Fruit fly (Drosophila melanogaster) whole organism, embryonic: ENCODE data around the gene CG5509.
A peak's percentile ranks its signal among the peaks of the same experiment; 100 is the strongest.

Experiments
- Adf1 ChIP-seq: fragments of 200-800 bp; sonication (Bioruptor generic); IDR thresholded peaks from 2 replicates; pipeline ENCODE4 v1.3.6; 2022; ENCODE audit warnings: missing biosample characterization, missing genetic modification characterization
- BEAF-32 ChIP-seq: fragments of 200-800 bp; sonication (Bioruptor generic); optimal IDR thresholded peaks from 3 replicates; lab custom pipeline; 2017; ENCODE audit warnings: missing biosample characterization, missing genetic modification characterization, mild to moderate bottlenecking, moderate library complexity, missing genetic modification reagents
- Bgb ChIP-seq: fragments of 200-800 bp; sonication (Bioruptor generic); IDR thresholded peaks from 2 replicates; pipeline ENCODE4 v1.3.6; 2022; ENCODE audit warnings: missing biosample characterization, missing genetic modification characterization; ENCODE audit not compliant: partially characterized antibody
- CG10267 ChIP-seq: fragments of 200-800 bp; sonication (Bioruptor generic); optimal IDR thresholded peaks from 2 replicates; lab custom pipeline; 2018; ENCODE audit warnings: missing biosample characterization, mild to moderate bottlenecking, missing genetic modification characterization, moderate library complexity
- CG10543 ChIP-seq: fragments of 200-800 bp; sonication (Bioruptor generic); optimal IDR thresholded peaks from 3 replicates; lab custom pipeline; 2017; ENCODE audit warnings: missing biosample characterization, mild to moderate bottlenecking, missing genetic modification characterization, moderate library complexity
- CG12659 ChIP-seq: fragments of 200-800 bp; sonication (Bioruptor generic); optimal IDR thresholded peaks from 3 replicates; lab custom pipeline; 2017; ENCODE audit warnings: mild to moderate bottlenecking, missing biosample characterization, missing genetic modification reagents, missing genetic modification characterization
- CG13624 ChIP-seq: fragments of 200-800 bp; sonication (Bioruptor generic); optimal IDR thresholded peaks from 2 replicates; lab custom pipeline; 2016; ENCODE audit warnings: missing biosample characterization, missing genetic modification characterization
- CG14710 ChIP-seq: fragments of 200-800 bp; sonication (Bioruptor generic); optimal IDR thresholded peaks from 3 replicates; lab custom pipeline; 2019; ENCODE audit warnings: missing biosample characterization, mild to moderate bottlenecking, missing genetic modification characterization, moderate library complexity
- CG17802 ChIP-seq: fragments of 200-800 bp; sonication (Bioruptor generic); optimal IDR thresholded peaks from 2 replicates; lab custom pipeline; 2018; ENCODE audit warnings: missing biosample characterization, mild to moderate bottlenecking, missing genetic modification characterization, moderate library complexity
- CG2120 ChIP-seq: fragments of 200-800 bp; sonication (Bioruptor generic); optimal IDR thresholded peaks from 3 replicates; lab custom pipeline; 2016; ENCODE audit warnings: missing biosample characterization, missing genetic modification characterization
- CG2129 ChIP-seq: fragments of 200-800 bp; sonication (Bioruptor generic); IDR thresholded peaks from 2 replicates; pipeline ENCODE4 v1.3.6; 2022; ENCODE audit warnings: missing biosample characterization, missing genetic modification characterization; ENCODE audit not compliant: partially characterized antibody
- CG2712 ChIP-seq: fragments of 200-800 bp; optimal IDR thresholded peaks from 3 replicates; lab custom pipeline; 2019; ENCODE audit warnings: missing biosample characterization, mild to moderate bottlenecking, missing genetic modification characterization, moderate library complexity
- CG34224 ChIP-seq: fragments of 200-800 bp; sonication (Bioruptor generic); IDR thresholded peaks from 3 replicates; pipeline ENCODE4 v1.3.6; 2022; ENCODE audit warnings: missing biosample characterization, missing genetic modification characterization; ENCODE audit not compliant: partially characterized antibody
- CG34376 ChIP-seq: fragments of 200-800 bp; sonication (Bioruptor generic); optimal IDR thresholded peaks from 2 replicates; lab custom pipeline; 2018; ENCODE audit warnings: missing biosample characterization, mild to moderate bottlenecking, missing genetic modification characterization
- CG6765 ChIP-seq: fragments of 200-800 bp; sonication (Bioruptor generic); optimal IDR thresholded peaks from 3 replicates; lab custom pipeline; 2017; ENCODE audit warnings: missing biosample characterization, mild to moderate bottlenecking, missing genetic modification characterization
- CG7556 ChIP-seq: fragments of 200-800 bp; sonication (Bioruptor generic); optimal IDR thresholded peaks from 2 replicates; lab custom pipeline; 2017; ENCODE audit warnings: missing biosample characterization, mild to moderate bottlenecking, missing genetic modification characterization
- CG7987 ChIP-seq: fragments of 200-800 bp; sonication (Bioruptor generic); optimal IDR thresholded peaks from 2 replicates; lab custom pipeline; 2018; ENCODE audit warnings: missing biosample characterization, mild to moderate bottlenecking, missing genetic modification characterization, moderate library complexity
- CG8290 ChIP-seq, 3 experiments: fragments of 200-800 bp; sonication (Bioruptor generic); optimal IDR thresholded peaks; 2 replicates each; lab custom pipeline; 2016 to 2019; ENCODE audit warnings: missing biosample characterization in 3 of 3, missing genetic modification characterization in 3 of 3, mild to moderate bottlenecking in 2 of 3, moderate library complexity in 1 of 3
- CTCF ChIP-seq: fragments of 200-800 bp; sonication (Bioruptor generic); optimal IDR thresholded peaks from 2 replicates; lab custom pipeline; 2017; ENCODE audit warnings: missing biosample characterization, mild to moderate bottlenecking, missing genetic modification characterization, moderate library complexity
- Doc3 ChIP-seq: fragments of 200-800 bp; sonication (Bioruptor generic); IDR thresholded peaks from 3 replicates; pipeline ENCODE4 v1.3.6; 2022; ENCODE audit warnings: missing biosample characterization, missing genetic modification characterization; ENCODE audit not compliant: partially characterized antibody
- Dref ChIP-seq: fragments of 200-800 bp; sonication (Bioruptor generic); IDR thresholded peaks from 2 replicates; pipeline ENCODE4 v1.3.6; 2022; ENCODE audit warnings: missing biosample characterization, missing genetic modification characterization
- Ets97D ChIP-seq: fragments of 200-800 bp; sonication (Bioruptor generic); optimal IDR thresholded peaks from 3 replicates; lab custom pipeline; 2016; ENCODE audit warnings: missing biosample characterization, missing genetic modification characterization
- HmgZ ChIP-seq: fragments of 200-800 bp; sonication (Bioruptor generic); optimal IDR thresholded peaks from 2 replicates; lab custom pipeline; 2018; ENCODE audit warnings: missing biosample characterization, mild to moderate bottlenecking, missing genetic modification characterization
- Kr ChIP-seq: fragments of 200-800 bp; sonication (Bioruptor generic); optimal IDR thresholded peaks from 2 replicates; lab custom pipeline; 2017; ENCODE audit warnings: missing biosample characterization, mild to moderate bottlenecking, missing genetic modification characterization
- MBD-R2 ChIP-seq: fragments of 200-800 bp; sonication (Bioruptor generic); IDR thresholded peaks from 2 replicates; pipeline ENCODE4 v1.3.6; 2022; ENCODE audit warnings: missing biosample characterization, missing genetic modification characterization
- NC2α ChIP-seq: fragments of 200-800 bp; sonication (Bioruptor generic); optimal IDR thresholded peaks from 2 replicates; lab custom pipeline; 2016; ENCODE audit warnings: missing biosample characterization, missing genetic modification characterization
- PHDP ChIP-seq: fragments of 200-800 bp; sonication (Bioruptor generic); optimal IDR thresholded peaks from 3 replicates; lab custom pipeline; 2018; ENCODE audit warnings: missing biosample characterization, mild to moderate bottlenecking, missing genetic modification characterization, moderate library complexity
- Pdp1 ChIP-seq, 2 experiments: fragments of 200-800 bp; sonication (Bioruptor generic); optimal IDR thresholded peaks; 3 replicates each; lab custom pipeline; 2016; ENCODE audit warnings: missing biosample characterization in 2 of 2, missing genetic modification characterization in 2 of 2, mild to moderate bottlenecking in 1 of 2, moderate library complexity in 1 of 2
- Scr ChIP-seq: fragments of 200-800 bp; sonication (Bioruptor generic); IDR thresholded peaks from 2 replicates; pipeline ENCODE4 v1.3.6; 2022; ENCODE audit warnings: missing biosample characterization, missing genetic modification characterization; ENCODE audit not compliant: partially characterized antibody
- Spps ChIP-seq: fragments of 200-800 bp; sonication (Bioruptor generic); optimal IDR thresholded peaks from 2 replicates; lab custom pipeline; 2018; ENCODE audit warnings: missing biosample characterization, mild to moderate bottlenecking, missing genetic modification characterization
- Sry-β ChIP-seq: fragments of 200-800 bp; sonication (Bioruptor generic); optimal IDR thresholded peaks from 2 replicates; lab custom pipeline; 2018; ENCODE audit warnings: missing biosample characterization, mild to moderate bottlenecking, missing genetic modification characterization, moderate library complexity
- Sry-δ ChIP-seq: fragments of 200-800 bp; sonication (Bioruptor generic); optimal IDR thresholded peaks from 2 replicates; lab custom pipeline; 2016; ENCODE audit warnings: missing biosample characterization, missing genetic modification characterization
- exex ChIP-seq: fragments of 200-800 bp; sonication (Bioruptor generic); optimal IDR thresholded peaks from 4 replicates; lab custom pipeline; 2018; ENCODE audit warnings: missing biosample characterization, mild to moderate bottlenecking, missing genetic modification characterization, moderate library complexity
- gfzf ChIP-seq: fragments of 200-800 bp; sonication (Bioruptor generic); optimal IDR thresholded peaks from 2 replicates; lab custom pipeline; 2016; ENCODE audit warnings: missing biosample characterization, mild to moderate bottlenecking, missing genetic modification characterization, moderate library complexity
- gro ChIP-seq: fragments of 200-800 bp; sonication (Bioruptor generic); optimal IDR thresholded peaks from 2 replicates; lab custom pipeline; 2016; ENCODE audit warnings: missing biosample characterization, missing genetic modification characterization
- hkb ChIP-seq, 2 experiments: fragments of 200-800 bp in 1 of 2; fragments of >200 bp in 1 of 2; sonication (Bioruptor generic) in 1 of 2; IDR thresholded peaks in 1 of 2; optimal IDR thresholded peaks in 1 of 2; 2 replicates each; pipeline versions ENCODE4 v1.3.6 to Lab custom; 2017 to 2022; ENCODE audit warnings: missing biosample characterization in 1 of 2, missing genetic modification characterization in 1 of 2
- insv ChIP-seq, 2 experiments: fragments of 200-800 bp; sonication (Bioruptor generic); optimal IDR thresholded peaks; 3 replicates each; lab custom pipeline; 2016 to 2018; ENCODE audit warnings: missing biosample characterization in 2 of 2, missing genetic modification characterization in 2 of 2
- inv ChIP-seq: fragments of 200-800 bp; sonication (Bioruptor generic); IDR thresholded peaks from 2 replicates; pipeline ENCODE4 v1.3.6; 2022; ENCODE audit warnings: missing biosample characterization, missing genetic modification characterization; ENCODE audit not compliant: partially characterized antibody
- knrl ChIP-seq: fragments of 200-800 bp; sonication (Bioruptor generic); IDR thresholded peaks from 3 replicates; pipeline ENCODE4 v1.3.6; 2022; ENCODE audit warnings: missing biosample characterization, missing genetic modification characterization; ENCODE audit not compliant: partially characterized antibody
- lbe ChIP-seq: fragments of 200-800 bp; sonication (Bioruptor generic); optimal IDR thresholded peaks from 2 replicates; lab custom pipeline; 2016; ENCODE audit warnings: missing biosample characterization, mild to moderate bottlenecking, missing genetic modification characterization
- nmo ChIP-seq: fragments of 200-800 bp; sonication (Bioruptor generic); optimal IDR thresholded peaks from 2 replicates; lab custom pipeline; 2018; ENCODE audit warnings: missing biosample characterization, mild to moderate bottlenecking, missing genetic modification characterization, moderate library complexity
- phol ChIP-seq: fragments of 200-800 bp; sonication (Bioruptor generic); optimal IDR thresholded peaks from 3 replicates; lab custom pipeline; 2018; ENCODE audit warnings: missing biosample characterization, mild to moderate bottlenecking, missing genetic modification characterization, moderate library complexity
- pnt ChIP-seq: fragments of 200-800 bp; sonication (Bioruptor generic); optimal IDR thresholded peaks from 3 replicates; lab custom pipeline; 2016; ENCODE audit warnings: missing biosample characterization, missing genetic modification characterization
- pzg ChIP-seq: fragments of 200-800 bp; sonication (Bioruptor generic); optimal IDR thresholded peaks from 3 replicates; lab custom pipeline; 2018; ENCODE audit warnings: missing biosample characterization, mild to moderate bottlenecking, missing genetic modification characterization, moderate library complexity
- unc-4 ChIP-seq: fragments of 200-800 bp; sonication (Bioruptor generic); IDR thresholded peaks from 2 replicates; pipeline ENCODE4 v1.3.6; 2022; ENCODE audit warnings: missing biosample characterization, missing genetic modification characterization; ENCODE audit not compliant: partially characterized antibody
- vnd ChIP-seq: fragments of 200-800 bp; sonication (Bioruptor generic); IDR thresholded peaks from 3 replicates; pipeline ENCODE4 v1.3.6; 2022; ENCODE audit warnings: missing biosample characterization, missing genetic modification characterization; ENCODE audit not compliant: partially characterized antibody

CG5509 gene

dm6 chr3R:12439401-12440143 is 12.7 kb upstream of the CG5509 start, which contains the start of gene Desat1 (continued):
- peak; percentile 34 for TF ChIP-seq gfzf (GFP tag; lab: Kevin White, UChicago)
- TF ChIP-seq Dref (GFP tag; lab: Robert Waterston, UW) = peak; percentile 84
- peak; percentile 50 for TF ChIP-seq lbe (GFP tag; lab: Kevin White, UChicago)
- TF ChIP-seq PHDP (tag; lab: Kevin White, UChicago) = no peak
- TF ChIP-seq insv (GFP tag; optimal IDR thresholded peaks at IDR 0.05; lab: Kevin White, UChicago) = peak; percentile 86 to 97
- TF ChIP-seq pzg = peak; percentile 63
- peak; percentile 51 for TF ChIP-seq CG2120
- TF ChIP-seq gro (GFP tag; lab: Kevin White, UChicago) = peak; percentile 6
- peak; percentile 31 for TF ChIP-seq CG10543 (GFP tag; lab: Kevin White, UChicago)
- TF ChIP-seq CG13624 (GFP tag; lab: Kevin White, UChicago) = peak; percentile 29
- TF ChIP-seq CG7556 (GFP tag; lab: Kevin White, UChicago) = no peak
- peak; percentile 26 for TF ChIP-seq CG8290 (GFP tag; optimal IDR thresholded peaks at IDR 0.05; lab: Kevin White, UChicago)
- TF ChIP-seq CG8290 (tag; optimal IDR thresholded peaks at IDR 0.05; lab: Kevin White, UChicago) = peak in 1 of 2 experiments; percentile 18
- TF ChIP-seq nmo = peak; percentile 22
- peak; percentile 38 for TF ChIP-seq CG2712 (tag; lab: Kevin White, UChicago)
- TF ChIP-seq Pdp1 (GFP tag; optimal IDR thresholded peaks at IDR 0.05; lab: Kevin White, UChicago) = peak in 1 of 2 experiments; percentile 60
- no peak for TF ChIP-seq NC2α (GFP tag; lab: Kevin White, UChicago)
- peak; percentile 50 for TF ChIP-seq CG10267 (tag; lab: Kevin White, UChicago)
- TF ChIP-seq CG34224 (GFP tag; lab: Robert Waterston, UW) = peak; percentile 94
- TF ChIP-seq Spps (tag; lab: Kevin White, UChicago) = no peak
- TF ChIP-seq MBD-R2 = peak; percentile 54
- TF ChIP-seq CG7987 (GFP tag; lab: Kevin White, UChicago) = peak; percentile 80
- peak; percentile 14 for TF ChIP-seq CTCF (GFP tag; lab: Kevin White, UChicago)
- TF ChIP-seq unc-4 (GFP tag; lab: Robert Waterston, UW) = peak; percentile 93
- TF ChIP-seq phol (tag; lab: Kevin White, UChicago) = peak; percentile 9
- peak; percentile 90 for TF ChIP-seq Doc3
- no peak for TF ChIP-seq pnt
- TF ChIP-seq BEAF-32 = peak; percentile 88
- TF ChIP-seq exex (tag; lab: Kevin White, UChicago) = peak; percentile 82
- TF ChIP-seq CG34376 (GFP tag; lab: Kevin White, UChicago) = peak; percentile 74
- TF ChIP-seq vnd (GFP tag; lab: Robert Waterston, UW) = peak; percentile 90
- peak; percentile 82 for TF ChIP-seq inv
- peak; percentile 23 for TF ChIP-seq CG12659 (GFP tag; lab: Kevin White, UChicago)
- peak; percentile 90 for TF ChIP-seq knrl
- TF ChIP-seq Scr (GFP tag; lab: Robert Waterston, UW) = peak; percentile 91
- peak; percentile 14 for TF ChIP-seq CG6765
- no peak for TF ChIP-seq hkb (optimal IDR thresholded peaks at IDR 0.05; lab: Kevin White, UChicago)
- TF ChIP-seq hkb (GFP tag; IDR thresholded peaks at IDR 0.05; lab: Robert Waterston, UW) = no peak
- TF ChIP-seq HmgZ (tag; lab: Kevin White, UChicago) = peak; percentile 36
- TF ChIP-seq Ets97D (GFP tag; lab: Kevin White, UChicago) = peak; percentile 51
- TF ChIP-seq CG14710 = peak; percentile 59
- peak; percentile 55 for TF ChIP-seq Sry-β
- TF ChIP-seq Kr (GFP tag; lab: Kevin White, UChicago) = peak; percentile 98
- peak; percentile 72 for TF ChIP-seq CG2129 (GFP tag; lab: Robert Waterston, UW)
- peak; percentile 93 for TF ChIP-seq Sry-δ (GFP tag; lab: Kevin White, UChicago)
- peak; percentile 90 for TF ChIP-seq Bgb (GFP tag; lab: Robert Waterston, UW)
- TF ChIP-seq Adf1 (GFP tag; lab: Robert Waterston, UW) = no peak
- TF ChIP-seq CG17802 (tag; lab: Kevin White, UChicago) = no peak
